Fruit fly (Drosophila melanogaster): ENCODE measurements around the gene CG34299.

Gene CG34299

DNA sequence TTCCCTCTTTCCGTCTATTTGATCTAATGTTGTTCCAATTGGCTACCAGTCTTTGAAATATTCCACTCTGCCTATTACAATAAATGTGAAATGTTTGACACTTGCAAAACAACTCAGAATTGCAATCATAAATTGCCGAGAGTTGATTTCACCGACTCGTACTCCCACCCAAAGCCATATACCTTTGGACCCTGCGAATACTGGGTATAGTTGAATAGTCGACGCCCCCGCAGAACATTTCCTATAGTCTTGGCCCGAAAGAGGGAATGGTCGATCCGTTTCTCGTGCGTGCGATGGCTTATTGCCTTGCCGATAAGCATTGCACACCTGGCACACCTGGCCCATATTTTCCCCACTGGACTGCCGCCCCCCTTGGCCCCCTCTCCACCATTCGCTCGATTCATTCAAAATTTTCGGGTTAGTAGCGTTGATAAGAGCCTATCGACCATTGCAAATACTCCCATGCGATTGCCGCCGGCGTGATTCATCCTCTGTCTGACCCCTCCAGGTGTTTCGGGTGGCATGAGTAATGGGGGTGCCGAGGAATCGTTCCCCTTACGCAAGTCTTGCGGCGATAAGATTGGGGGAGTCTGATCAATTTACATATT lies 49.2 kb upstream of the CG34299 start (continued):
- no peak for TF ChIP-seq CG33213 (GFP tag; optimal IDR thresholded peaks at IDR 0.05)
- TF ChIP-seq slp2 (GFP tag; optimal IDR thresholded peaks at IDR 0.05): no peak
- TF ChIP-seq CG32767 (GFP tag; IDR thresholded peaks at IDR 0.05): 0 out of 2 replicates have a peak, but pooled peaks have one; percentile 27
- no peak for TF ChIP-seq twi (tag; optimal IDR thresholded peaks at IDR 0.05)
- TF ChIP-seq Fer2 (tag; optimal IDR thresholded peaks at IDR 0.05): no peak
- TF ChIP-seq CG5245 (GFP tag; optimal IDR thresholded peaks at IDR 0.05): no peak
- no peak for TF ChIP-seq CG10462 (GFP tag; optimal IDR thresholded peaks at IDR 0.05)
- TF ChIP-seq Ada2b (GFP tag; IDR thresholded peaks at IDR 0.05): 0 out of 2 replicates have a peak, but pooled peaks have one; percentile 25
- TF ChIP-seq Hr51 (GFP tag; optimal IDR thresholded peaks at IDR 0.05): peak in 1 of 2 experiments; percentile 42
- no peak for TF ChIP-seq CG10431 (GFP tag; optimal IDR thresholded peaks at IDR 0.05)
- TF ChIP-seq Meics (GFP tag; optimal IDR thresholded peaks at IDR 0.05): no peak
- TF ChIP-seq insv (GFP tag; optimal IDR thresholded peaks at IDR 0.05): no peak
- TF ChIP-seq CG6654 (GFP tag; optimal IDR thresholded peaks at IDR 0.05): no peak
- TF ChIP-seq Asciz (GFP tag; optimal IDR thresholded peaks at IDR 0.05): no peak
- TF ChIP-seq CG10321 (GFP tag; IDR thresholded peaks at IDR 0.05): no peak
- TF ChIP-seq bbx (GFP tag; IDR thresholded peaks at IDR 0.05; ENCODE audit: partially characterized antibody): no peak
- no peak for TF ChIP-seq CG2875 (GFP tag; optimal IDR thresholded peaks at IDR 0.05)
- no peak for TF ChIP-seq CG8281 (tag; optimal IDR thresholded peaks at IDR 0.05)
- no peak for TF ChIP-seq pho (GFP tag; optimal IDR thresholded peaks at IDR 0.05)
- no peak for TF ChIP-seq Ssrp (tag; optimal IDR thresholded peaks at IDR 0.05)
- TF ChIP-seq CG8359 (GFP tag; optimal IDR thresholded peaks at IDR 0.05; ENCODE audit: borderline replicate concordance): no peak
- TF ChIP-seq CG4730 (GFP tag; IDR thresholded peaks at IDR 0.05): no peak
- no peak for TF ChIP-seq Sry-δ (GFP tag; optimal IDR thresholded peaks at IDR 0.05)
- 0 out of 2 replicates have a peak, but pooled peaks have one; percentile 41 for TF ChIP-seq Taf1 (GFP tag; IDR thresholded peaks at IDR 0.05)
- TF ChIP-seq CG17568 (GFP tag; optimal IDR thresholded peaks at IDR 0.05): no peak
- TF ChIP-seq Side (GFP tag; optimal IDR thresholded peaks at IDR 0.05): peak; percentile 33
- TF ChIP-seq CG9609 (GFP tag; optimal IDR thresholded peaks at IDR 0.05): no peak
- peak; percentile 26; the same call in 1 of the 2 replicates for TF ChIP-seq Rfx (GFP tag; IDR thresholded peaks at IDR 0.05)
- TF ChIP-seq CG7271 (tag; optimal IDR thresholded peaks at IDR 0.05): no peak
- 0 out of 3 replicates have a peak, but pooled peaks have one; percentile 31 for TF ChIP-seq Optix (GFP tag; IDR thresholded peaks at IDR 0.05)
- TF ChIP-seq Tbp (GFP tag; optimal IDR thresholded peaks at IDR 0.05): no peak
- no peak for TF ChIP-seq esg (GFP tag; conservative IDR thresholded peaks at IDR 0.05)
- no peak for TF ChIP-seq NC2β (GFP tag; optimal IDR thresholded peaks at IDR 0.05)
- no peak for TF ChIP-seq CG1602 (GFP tag; optimal IDR thresholded peaks at IDR 0.05)
- peak; percentile 38 for TF ChIP-seq mam (GFP tag; optimal IDR thresholded peaks at IDR 0.05)
- TF ChIP-seq CG10274 (GFP tag; optimal IDR thresholded peaks at IDR 0.05): no peak
- TF ChIP-seq CG1233 (GFP tag; optimal IDR thresholded peaks at IDR 0.05): no peak
- no peak for TF ChIP-seq ssp (GFP tag; IDR thresholded peaks at IDR 0.05)
- no peak for TF ChIP-seq CG3407 (GFP tag; optimal IDR thresholded peaks at IDR 0.05)
- TF ChIP-seq Hsf (GFP tag; optimal IDR thresholded peaks at IDR 0.05): no peak
- TF ChIP-seq MTF-1 (GFP tag; optimal IDR thresholded peaks at IDR 0.05; ENCODE audit: borderline replicate concordance): no peak
- peak; percentile 89 for TF ChIP-seq sug (tag; optimal IDR thresholded peaks at IDR 0.05)
- TF ChIP-seq ara (GFP tag; IDR thresholded peaks at IDR 0.05): no peak
- no peak for TF ChIP-seq nmo (GFP tag; optimal IDR thresholded peaks at IDR 0.05)
- no peak for TF ChIP-seq hbn (GFP tag; IDR thresholded peaks at IDR 0.05; ENCODE audit: partially characterized antibody)
- TF ChIP-seq CG10267 (tag; optimal IDR thresholded peaks at IDR 0.05): no peak
- TF ChIP-seq CG12071 (GFP tag; optimal IDR thresholded peaks at IDR 0.05): no peak
- peak; percentile 26; the same call in 1 of the 3 replicates for TF ChIP-seq zfh1 (GFP tag; IDR thresholded peaks at IDR 0.05)
- TF ChIP-seq CG17328 (GFP tag; IDR thresholded peaks at IDR 0.05): no peak
- TF ChIP-seq mirr (GFP tag; optimal IDR thresholded peaks at IDR 0.05): peak; percentile 22

Data from whole organism, embryonic.